Worm (Caenorhabditis elegans) whole organism, mixed stage, embryonic: Measurements from ENCODE around the gene oxi-1.
A peak's percentile ranks its signal among the peaks of the same experiment; 100 is the strongest.

ENCODE experiments used
- M03D4.4 ChIP-seq: sonication (generic microtip); optimal IDR thresholded peaks from 2 replicates; lab custom pipeline; 2017; ENCODE audit warnings: mild to moderate bottlenecking, missing genetic modification characterization, missing compliant biosample characterization
- bed-3 ChIP-seq: fragments of 200-800 bp; sonication (Bioruptor generic); optimal IDR thresholded peaks from 3 replicates; lab custom pipeline; 2018; ENCODE audit warnings: mild to moderate bottlenecking, missing genetic modification characterization, moderate library complexity, missing compliant biosample characterization
- blmp-1 ChIP-seq: fragments of 150-350 bp; optimal IDR thresholded peaks from 2 replicates; lab custom pipeline; 2014; ENCODE audit warnings: missing biosample characterization, missing genetic modification characterization
- ceh-39 ChIP-seq: fragments of 150-350 bp; optimal IDR thresholded peaks from 2 replicates; lab custom pipeline; 2014; ENCODE audit warnings: missing biosample characterization, missing genetic modification characterization
- ceh-43 ChIP-seq: fragments of 200-800 bp; sonication (Bioruptor generic); optimal IDR thresholded peaks from 2 replicates; lab custom pipeline; 2018; ENCODE audit warnings: mild to moderate bottlenecking, missing genetic modification characterization, moderate library complexity, missing compliant biosample characterization
- ceh-83 ChIP-seq: fragments of 200-800 bp; sonication (Bioruptor generic); optimal IDR thresholded peaks from 2 replicates; lab custom pipeline; 2018; ENCODE audit warnings: mild to moderate bottlenecking, missing genetic modification characterization, missing compliant biosample characterization
- ces-1 ChIP-seq: fragments of 150-350 bp; optimal IDR thresholded peaks from 2 replicates; lab custom pipeline; 2014; ENCODE audit warnings: missing biosample characterization, missing genetic modification reagents, missing genetic modification characterization
- cnd-1 ChIP-seq: fragments of 200-800 bp; sonication (Bioruptor generic); optimal IDR thresholded peaks from 2 replicates; lab custom pipeline; 2018; ENCODE audit warnings: mild to moderate bottlenecking, missing genetic modification characterization, missing compliant biosample characterization
- drap-1 ChIP-seq: fragments of 200-800 bp; sonication (Bioruptor generic); optimal IDR thresholded peaks from 3 replicates; lab custom pipeline; 2018; ENCODE audit warnings: mild to moderate bottlenecking, missing genetic modification characterization, missing compliant biosample characterization
- elt-1 ChIP-seq: sonication (generic microtip); optimal IDR thresholded peaks from 2 replicates; lab custom pipeline; 2017; ENCODE audit warnings: missing genetic modification characterization, mild to moderate bottlenecking, missing compliant biosample characterization, antibody characterized with exemption, moderate library complexity, borderline replicate concordance; ENCODE audit not compliant: insufficient read depth
- elt-3 ChIP-seq: fragments of 150-350 bp; optimal IDR thresholded peaks from 2 replicates; lab custom pipeline; 2014; ENCODE audit warnings: missing biosample characterization, missing genetic modification characterization
- flh-1 ChIP-seq: fragments of 200-800 bp; sonication (Bioruptor generic); optimal IDR thresholded peaks from 2 replicates; lab custom pipeline; 2018; ENCODE audit warnings: mild to moderate bottlenecking, missing genetic modification characterization, moderate library complexity, missing compliant biosample characterization
- ham-2 ChIP-seq: fragments of 200-800 bp; sonication (Bioruptor generic); optimal IDR thresholded peaks from 2 replicates; lab custom pipeline; 2018; ENCODE audit warnings: mild to moderate bottlenecking, missing genetic modification characterization, missing compliant biosample characterization
- hlh-1 ChIP-seq: fragments of 150-350 bp; optimal IDR thresholded peaks from 2 replicates; lab custom pipeline; 2014; ENCODE audit warnings: missing biosample characterization, missing genetic modification reagents, missing genetic modification characterization
- lin-13 ChIP-seq: fragments of 150-350 bp; optimal IDR thresholded peaks from 2 replicates; lab custom pipeline; 2014; ENCODE audit warnings: missing biosample characterization, missing genetic modification characterization
- lin-32 ChIP-seq: fragments of 200-800 bp; sonication (Bioruptor generic); optimal IDR thresholded peaks from 2 replicates; lab custom pipeline; 2018; ENCODE audit warnings: mild to moderate bottlenecking, missing genetic modification characterization, missing compliant biosample characterization
- lsy-2 ChIP-seq: fragments of 150-350 bp; optimal IDR thresholded peaks from 2 replicates; lab custom pipeline; 2014; ENCODE audit warnings: missing biosample characterization, missing genetic modification characterization
- mab-5 ChIP-seq: fragments of 150-350 bp; optimal IDR thresholded peaks from 2 replicates; lab custom pipeline; 2014; ENCODE audit warnings: missing biosample characterization, missing genetic modification characterization
- mep-1 ChIP-seq: fragments of 150-350 bp; optimal IDR thresholded peaks from 2 replicates; lab custom pipeline; 2017; ENCODE audit warnings: missing biosample characterization, missing genetic modification reagents, missing genetic modification characterization, inconsistent platforms
- mls-2 ChIP-seq: sonication (generic microtip); optimal IDR thresholded peaks from 2 replicates; lab custom pipeline; 2016; ENCODE audit warnings: mild to moderate bottlenecking, missing genetic modification characterization, moderate library complexity, missing compliant biosample characterization
- nhr-12 ChIP-seq: fragments of 150-350 bp; optimal IDR thresholded peaks from 2 replicates; lab custom pipeline; 2014; ENCODE audit warnings: missing biosample characterization, missing genetic modification characterization
- nhr-2 ChIP-seq: fragments of 150-350 bp; optimal IDR thresholded peaks from 2 replicates; lab custom pipeline; 2014; ENCODE audit warnings: missing biosample characterization, missing genetic modification characterization
- nhr-237 ChIP-seq: fragments of 150-350 bp; optimal IDR thresholded peaks from 2 replicates; lab custom pipeline; 2014; ENCODE audit warnings: missing biosample characterization, missing genetic modification characterization
- nhr-28 ChIP-seq: fragments of 150-350 bp; optimal IDR thresholded peaks from 2 replicates; lab custom pipeline; 2014; ENCODE audit warnings: missing biosample characterization, missing genetic modification characterization
- nhr-76 ChIP-seq: sonication (generic microtip); optimal IDR thresholded peaks from 2 replicates; lab custom pipeline; 2017; ENCODE audit warnings: missing biosample characterization, missing genetic modification characterization
- pha-4 ChIP-seq: fragments of 150-350 bp; optimal IDR thresholded peaks from 2 replicates; lab custom pipeline; 2018; ENCODE audit warnings: missing biosample characterization, missing genetic modification reagents, missing genetic modification characterization
- sem-2 ChIP-seq: fragments of 200-800 bp; sonication (Bioruptor generic); optimal IDR thresholded peaks from 2 replicates; lab custom pipeline; 2018; ENCODE audit warnings: mild to moderate bottlenecking, missing genetic modification characterization, missing compliant biosample characterization
- snpc-4 ChIP-seq: fragments of 150-350 bp; optimal IDR thresholded peaks from 2 replicates; lab custom pipeline; 2014; ENCODE audit warnings: missing biosample characterization, missing genetic modification characterization
- sptf-1 ChIP-seq: sonication (generic microtip); optimal IDR thresholded peaks from 2 replicates; lab custom pipeline; 2017; ENCODE audit warnings: mild to moderate bottlenecking, missing genetic modification characterization, moderate library complexity, missing compliant biosample characterization
- tbx-8 ChIP-seq: fragments of 200-800 bp; sonication (Bioruptor generic); optimal IDR thresholded peaks from 2 replicates; lab custom pipeline; 2018; ENCODE audit warnings: mild to moderate bottlenecking, missing genetic modification characterization, moderate library complexity, missing compliant biosample characterization
- unc-120 ChIP-seq: sonication (generic microtip); optimal IDR thresholded peaks from 2 replicates; lab custom pipeline; 2017; ENCODE audit warnings: missing genetic modification characterization, missing compliant biosample characterization; ENCODE audit not compliant: poor library complexity, severe bottlenecking
- unc-39 ChIP-seq: fragments of 150-350 bp; optimal IDR thresholded peaks from 2 replicates; lab custom pipeline; 2014; ENCODE audit warnings: missing biosample characterization, missing genetic modification characterization
- unc-62 ChIP-seq: fragments of 150-350 bp; optimal IDR thresholded peaks from 2 replicates; lab custom pipeline; 2014; ENCODE audit warnings: missing biosample characterization, missing genetic modification reagents, missing genetic modification characterization
- zip-8 ChIP-seq: fragments of 150-350 bp; optimal IDR thresholded peaks from 2 replicates; lab custom pipeline; 2014; ENCODE audit warnings: missing biosample characterization, missing genetic modification characterization
- ztf-11 ChIP-seq: fragments of 150-350 bp; optimal IDR thresholded peaks from 2 replicates; lab custom pipeline; 2014; ENCODE audit warnings: missing biosample characterization, missing genetic modification characterization

oxi-1 gene

DNA sequence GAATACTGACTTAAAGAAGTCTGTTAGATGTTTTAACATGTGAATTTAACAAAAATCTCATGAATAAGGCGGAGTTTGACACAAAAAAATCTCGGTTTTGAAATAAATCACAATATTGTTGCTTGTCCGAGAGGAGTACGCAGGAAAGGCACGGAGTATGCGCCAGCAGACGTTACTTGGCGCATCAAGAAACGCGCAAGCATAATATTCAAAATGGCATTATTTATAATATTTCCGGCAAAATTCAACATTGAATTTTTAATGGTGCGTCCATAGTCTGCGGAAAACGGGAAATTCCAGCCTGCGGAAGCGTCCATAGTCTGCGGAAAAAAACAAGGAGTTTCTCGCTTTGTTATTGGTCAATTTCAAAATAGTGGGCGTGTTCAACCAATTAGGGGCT lies 13.2 kb upstream of the oxi-1 start, which contains the start of gene pde-12:
TSS of gene pde-12 (minus strand) at position 148 of the 400 bp plus-strand sequence.
- TF ChIP-seq ceh-83 (GFP tag; lab: Kevin White, UChicago): no peak
- no peak for TF ChIP-seq cnd-1 (tag; lab: Kevin White, UChicago)
- peak; percentile 47 for TF ChIP-seq mep-1 (tag; lab: Kevin White, UChicago)
- TF ChIP-seq pha-4 (tag; lab: Kevin White, UChicago): peak; percentile 52
- TF ChIP-seq M03D4.4: no peak
- peak; percentile 56 for TF ChIP-seq ces-1 (GFP tag; lab: Kevin White, UChicago)
- no peak for TF ChIP-seq hlh-1
- TF ChIP-seq lin-32 (GFP tag; lab: Kevin White, UChicago): no peak
- TF ChIP-seq ceh-39 (tag; lab: Kevin White, UChicago): no peak
- TF ChIP-seq nhr-28 (tag; lab: Kevin White, UChicago): no peak
- TF ChIP-seq mls-2: no peak
- no peak for TF ChIP-seq nhr-12 (tag; lab: Kevin White, UChicago)
- no peak for TF ChIP-seq tbx-8 (GFP tag; lab: Kevin White, UChicago)
- no peak for TF ChIP-seq unc-39 (tag; lab: Kevin White, UChicago)
- no peak for TF ChIP-seq sem-2 (GFP tag; lab: Kevin White, UChicago)
- no peak for TF ChIP-seq ham-2
- TF ChIP-seq flh-1 (GFP tag; lab: Kevin White, UChicago): no peak
- no peak for TF ChIP-seq unc-62 (GFP tag; lab: Kevin White, UChicago)
- TF ChIP-seq lin-13 (tag; lab: Kevin White, UChicago): peak; percentile 80
- no peak for TF ChIP-seq unc-120
- TF ChIP-seq ceh-43 (GFP tag; lab: Kevin White, UChicago): no peak
- TF ChIP-seq blmp-1 (tag; lab: Kevin White, UChicago): no peak
- TF ChIP-seq snpc-4: no peak
- TF ChIP-seq nhr-237 (tag; lab: Kevin White, UChicago): peak; percentile 8
- no peak for TF ChIP-seq bed-3 (GFP tag; lab: Kevin White, UChicago)
- TF ChIP-seq nhr-76 (tag; lab: Kevin White, UChicago): no peak
- TF ChIP-seq nhr-2 (tag; lab: Kevin White, UChicago): no peak
- no peak for TF ChIP-seq drap-1 (GFP tag; lab: Kevin White, UChicago)
- TF ChIP-seq zip-8 (tag; lab: Kevin White, UChicago): no peak
- TF ChIP-seq lsy-2: peak; percentile 54
- peak; percentile 40 for TF ChIP-seq sptf-1 (tag; lab: Kevin White, UChicago)
- TF ChIP-seq mab-5 (tag; lab: Kevin White, UChicago): no peak
- no peak for TF ChIP-seq ztf-11 (tag; lab: Kevin White, UChicago)
- TF ChIP-seq elt-3: no peak
- TF ChIP-seq elt-1 (tag; lab: Kevin White, UChicago): no peak

ce11 chrIII:10848858-10849257 lies 9.2 kb upstream of the oxi-1 start, which contains the start of the genes fbxb-85 and hex-3:
Gene fbxb-85 (minus strand): TSS chrIII:10848963.
Gene hex-3 (plus strand): TSS chrIII:10849222.
- peak; percentile 85 for TF ChIP-seq mls-2
- no peak for TF ChIP-seq unc-39 (tag; lab: Kevin White, UChicago)
- TF ChIP-seq lin-32 (GFP tag; lab: Kevin White, UChicago): peak; percentile 64
- TF ChIP-seq tbx-8 (GFP tag; lab: Kevin White, UChicago): peak; percentile 44
- peak; percentile 92 for TF ChIP-seq sptf-1 (tag; lab: Kevin White, UChicago)
- peak; percentile 2 for TF ChIP-seq elt-3
- no peak for TF ChIP-seq mab-5 (tag; lab: Kevin White, UChicago)
- no peak for TF ChIP-seq snpc-4
- peak; percentile 46 for TF ChIP-seq bed-3 (GFP tag; lab: Kevin White, UChicago)
- TF ChIP-seq elt-1 (tag; lab: Kevin White, UChicago): peak; percentile 1
- no peak for TF ChIP-seq nhr-28 (tag; lab: Kevin White, UChicago)
- TF ChIP-seq nhr-76 (tag; lab: Kevin White, UChicago): no peak
- TF ChIP-seq nhr-12 (tag; lab: Kevin White, UChicago): no peak
- TF ChIP-seq mep-1 (tag; lab: Kevin White, UChicago): peak; percentile 97
- TF ChIP-seq flh-1 (GFP tag; lab: Kevin White, UChicago): peak; percentile 47
- peak; percentile 88 for TF ChIP-seq pha-4 (tag; lab: Kevin White, UChicago)
- peak; percentile 19 for TF ChIP-seq hlh-1
- TF ChIP-seq ceh-83 (GFP tag; lab: Kevin White, UChicago): no peak
- peak; percentile 31 for TF ChIP-seq blmp-1 (tag; lab: Kevin White, UChicago)
- peak; percentile 80 for TF ChIP-seq lin-13 (tag; lab: Kevin White, UChicago)
- peak; percentile 60 for TF ChIP-seq sem-2 (GFP tag; lab: Kevin White, UChicago)
- peak; percentile 17 for TF ChIP-seq nhr-2 (tag; lab: Kevin White, UChicago)
- no peak for TF ChIP-seq zip-8 (tag; lab: Kevin White, UChicago)
- TF ChIP-seq nhr-237 (tag; lab: Kevin White, UChicago): peak; percentile 83
- peak; percentile 87 for TF ChIP-seq M03D4.4
- peak; percentile 83 for TF ChIP-seq lsy-2
- TF ChIP-seq drap-1 (GFP tag; lab: Kevin White, UChicago): peak; percentile 78
- TF ChIP-seq cnd-1 (tag; lab: Kevin White, UChicago): peak; percentile 74
- TF ChIP-seq unc-120: peak; percentile 59
- peak; percentile 57 for TF ChIP-seq ceh-39 (tag; lab: Kevin White, UChicago)
- TF ChIP-seq ham-2: peak; percentile 51
- TF ChIP-seq unc-62 (GFP tag; lab: Kevin White, UChicago): peak; percentile 2
- TF ChIP-seq ces-1 (GFP tag; lab: Kevin White, UChicago): peak; percentile 90
- TF ChIP-seq ceh-43 (GFP tag; lab: Kevin White, UChicago): peak; percentile 69
- peak; percentile 45 for TF ChIP-seq ztf-11 (tag; lab: Kevin White, UChicago)
